Worm (Caenorhabditis elegans) whole organism, dauer: ENCODE results near the gene Y69A2AR.51.

Source experiments
- unc-62 ChIP-seq: sonication (generic microtip); optimal IDR thresholded peaks from 2 replicates; lab custom pipeline; 2017; ENCODE audit warnings: missing biosample characterization, missing genetic modification reagents, missing genetic modification characterization

The Y69A2AR.51 gene

ce11 chrIV:2572107-2572506 lies at the start of gene Y69A2AR.51:
Gene Y69A2AR.51 (plus strand): TSS chrIV:2572407.
- no peak for TF ChIP-seq unc-62

- no peak for TF ChIP-seq unc-62
These were observed 45.4 kb upstream of the Y69A2AR.51 start for ce11 chrIV:2526836-2527235.

- no peak for TF ChIP-seq unc-62
These were observed 42.9 kb upstream of the Y69A2AR.51 start for ce11 chrIV:2529281-2529680.

ce11 chrIV:2530285-2530684 lies 41.9 kb upstream of the Y69A2AR.51 start:
- no peak for TF ChIP-seq unc-62

ce11 chrIV:2537741-2538140 lies 34.5 kb upstream of the Y69A2AR.51 start:
- no peak for TF ChIP-seq unc-62

ce11 chrIV:2542001-2542400 lies 30.2 kb upstream of the Y69A2AR.51 start, which contains the start of gene sprr-3:
Gene sprr-3 (plus strand): TSS chrIV:2542301.
- no peak for TF ChIP-seq unc-62

- no peak for TF ChIP-seq unc-62
These were observed 23.4 kb upstream of the Y69A2AR.51 start for ce11 chrIV:2548766-2549165.

- TF ChIP-seq unc-62: no peak
These were observed 22.7 kb upstream of the Y69A2AR.51 start for ce11 chrIV:2549542-2549941.

ce11 chrIV:2551418-2551817 lies 20.8 kb upstream of the Y69A2AR.51 start, which contains the start of gene Y69A2AR.23:
Gene Y69A2AR.23 (minus strand): TSS chrIV:2551684.
- TF ChIP-seq unc-62: no peak

ce11 chrIV:2551838-2552237 lies 20.4 kb upstream of the Y69A2AR.51 start:
- TF ChIP-seq unc-62: no peak

ce11 chrIV:2552276-2552675 lies 19.9 kb upstream of the Y69A2AR.51 start:
- no peak for TF ChIP-seq unc-62

ce11 chrIV:2552855-2553254 lies 19.4 kb upstream of the Y69A2AR.51 start:
- no peak for TF ChIP-seq unc-62

ce11 chrIV:2556211-2556610 lies 16.0 kb upstream of the Y69A2AR.51 start:
- no peak for TF ChIP-seq unc-62

- no peak for TF ChIP-seq unc-62
These were observed 10.8 kb upstream of the Y69A2AR.51 start, which contains the start of gene Y69A2AR.46 for ce11 chrIV:2561358-2561757. Gene Y69A2AR.46 (plus strand): TSS chrIV:2561658.

- no peak for TF ChIP-seq unc-62
These were observed 10.1 kb upstream of the Y69A2AR.51 start, which contains the start of gene Y69A2AR.50 for ce11 chrIV:2562071-2562470. Gene Y69A2AR.50 (plus strand): TSS chrIV:2562371.

- TF ChIP-seq unc-62: no peak
These were observed 8.2 kb upstream of the Y69A2AR.51 start, which contains the start of gene Y69A2AR.24 for ce11 chrIV:2563969-2564368. Gene Y69A2AR.24 (minus strand): TSS chrIV:2564069.

- no peak for TF ChIP-seq unc-62
These were observed 3.9 kb upstream of the Y69A2AR.51 start, which contains the start of the genes Y69A2AR.25 and Y69A2AR.12 for ce11 chrIV:2568267-2568666. Gene Y69A2AR.25 (minus strand): TSS chrIV:2568367. Gene Y69A2AR.12 (plus strand): TSS chrIV:2568614.

- no peak for TF ChIP-seq unc-62
These were observed 915 bp downstream of the Y69A2AR.51 start for ce11 chrIV:2573122-2573521.

ce11 chrIV:2581483-2581882 lies 9.3 kb downstream of the Y69A2AR.51 start, which contains the start of gene nhr-242:
Gene nhr-242 (minus strand): TSS chrIV:2581583.
- no peak for TF ChIP-seq unc-62
